Worm (Caenorhabditis elegans) whole organism, midembryonic: Measurements from ENCODE around the gene sdz-8.

Source experiments
- T22C8.4 ChIP-seq: fragments of 200-800 bp; sonication (Bioruptor generic); IDR thresholded peaks from 2 replicates; pipeline ENCODE4 v1.3.6; 2022; ENCODE audit warnings: missing genetic modification characterization, missing compliant biosample characterization
- cog-1 ChIP-seq: sonication (generic microtip); optimal IDR thresholded peaks from 2 replicates; lab custom pipeline; 2016; ENCODE audit warnings: missing genetic modification characterization, missing compliant biosample characterization
- flt-1 ChIP-seq: fragments of 200-800 bp; sonication (Bioruptor generic); IDR thresholded peaks from 2 replicates; pipeline ENCODE4 v1.3.6; 2022; ENCODE audit warnings: missing genetic modification characterization, missing compliant biosample characterization
- klf-2 ChIP-seq: fragments of 200-800 bp; sonication (Bioruptor generic); conservative IDR thresholded peaks from 2 replicates; pipeline ENCODE4 v1.3.6; 2022; ENCODE audit warnings: missing genetic modification reagents, missing genetic modification characterization, missing compliant biosample characterization
- med-1 ChIP-seq: sonication (generic microtip); optimal IDR thresholded peaks from 2 replicates; lab custom pipeline; 2017; ENCODE audit warnings: missing genetic modification characterization, mild to moderate bottlenecking, missing compliant biosample characterization, antibody characterized with exemption, missing genetic modification reagents; ENCODE audit not compliant: insufficient read depth
- ref-1 ChIP-seq: fragments of 200-800 bp; sonication (Bioruptor generic); conservative IDR thresholded peaks from 2 replicates; pipeline ENCODE4 v1.3.6; 2022; ENCODE audit warnings: missing genetic modification reagents, missing genetic modification characterization, missing compliant biosample characterization
- tab-1 ChIP-seq: fragments of 200-800 bp; sonication (Bioruptor generic); IDR thresholded peaks from 2 replicates; pipeline ENCODE4 v1.3.6; 2022; ENCODE audit warnings: missing genetic modification characterization, missing compliant biosample characterization
- ztf-23 ChIP-seq: fragments of 200-800 bp; sonication (Bioruptor generic); IDR thresholded peaks from 2 replicates; pipeline ENCODE4 v1.3.6; 2022; ENCODE audit warnings: missing genetic modification reagents, missing genetic modification characterization, missing compliant biosample characterization

DNA sequence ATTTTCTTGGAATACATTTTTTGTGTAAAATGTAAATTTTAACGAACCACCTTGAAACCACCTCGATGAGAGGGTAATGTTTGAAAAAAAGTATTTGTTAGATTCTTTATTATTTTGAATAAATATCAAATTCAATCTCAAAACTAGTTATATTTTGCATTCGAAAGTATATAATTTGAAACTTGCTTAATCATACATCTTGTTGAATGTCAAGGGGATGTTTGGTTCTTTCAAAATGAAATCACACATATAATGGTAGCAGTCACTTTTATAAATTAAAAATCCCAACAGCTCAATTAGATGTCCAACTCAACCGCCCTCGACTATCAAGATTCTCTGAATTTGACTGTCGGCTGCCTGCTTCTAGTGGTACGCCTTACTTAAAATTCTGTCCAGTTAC is 48.6 kb upstream of the sdz-8 start, which contains the start of gene srx-87:
- TF ChIP-seq flt-1 (GFP tag; lab: Robert Waterston, UW) (no peak), cog-1 (tag; lab: Kevin White, UChicago) (no peak), T22C8.4 (GFP tag; lab: Robert Waterston, UW) (no peak), ztf-23 (GFP tag; lab: Robert Waterston, UW) (no peak), ref-1 (GFP tag; lab: Robert Waterston, UW) (no peak), tab-1 (no peak), med-1 (GFP tag; lab: Kevin White, UChicago) (no peak), klf-2 (GFP tag; lab: Robert Waterston, UW) (no peak)
